Fruit fly (Drosophila melanogaster) whole organism: Measurements from ENCODE around the gene Unc-115b.

Experiments used
- EcR ChIP-seq, 2 experiments: fragments of >200 bp; optimal IDR thresholded peaks; 2 replicates each; lab custom pipeline; 2017; ENCODE audit warnings: missing biosample characterization in 2 of 2, missing genetic modification characterization in 2 of 2, missing genetic modification reagents in 2 of 2
- pan ChIP-seq: fragments of >200 bp; optimal IDR thresholded peaks from 2 replicates; lab custom pipeline; 2017
- psq ChIP-seq: fragments of >200 bp; optimal IDR thresholded peaks from 2 replicates; lab custom pipeline; 2017
- usp ChIP-seq: fragments of >200 bp; optimal IDR thresholded peaks from 2 replicates; lab custom pipeline; 2017; ENCODE audit warnings: missing biosample characterization, missing genetic modification characterization, mixed read lengths

- TF ChIP-seq psq (lab: Kevin White, UChicago) (no peak), EcR (GFP tag; optimal IDR thresholded peaks at IDR 0.05; lab: Kevin White, UChicago) (no peak), usp (GFP tag; lab: Kevin White, UChicago) (no peak), pan (no peak)
These were observed 54.7 kb downstream of the Unc-115b start, which contains the start of gene Dh44 for dm6 chr3R:9637882-9638281.
